Worm (Caenorhabditis elegans) whole organism, L1 larva: ENCODE results near the gene abu-12.

ENCODE experiments used
- C04F5.9 ChIP-seq: sonication (generic microtip); optimal IDR thresholded peaks from 2 replicates; lab custom pipeline; 2016; ENCODE audit warnings: missing genetic modification characterization, missing compliant biosample characterization
- nhr-47 ChIP-seq: sonication (generic microtip); optimal IDR thresholded peaks from 2 replicates; lab custom pipeline; 2016; ENCODE audit warnings: mild to moderate bottlenecking, missing genetic modification characterization, moderate library complexity, missing compliant biosample characterization

Gene abu-12

ce11 chrX:402951-403350 lies 54.5 kb downstream of the abu-12 start:
- no peak for TF ChIP-seq C04F5.9 (tag; lab: Kevin White, UChicago)
- TF ChIP-seq nhr-47: peak; percentile 53
